Worm (Caenorhabditis elegans) whole organism, L1 larva: ENCODE results near the gene igeg-1.

Source experiments
- C04F5.9 ChIP-seq: sonication (generic microtip); optimal IDR thresholded peaks from 2 replicates; lab custom pipeline; 2016; ENCODE audit warnings: missing genetic modification characterization, missing compliant biosample characterization
- aha-1 ChIP-seq: fragments of 150-350 bp; optimal IDR thresholded peaks from 2 replicates; lab custom pipeline; 2014; ENCODE audit warnings: missing biosample characterization, missing genetic modification characterization
- ama-1 ChIP-seq: fragments of 150-350 bp; optimal IDR thresholded peaks from 2 replicates; lab custom pipeline; 2014
- egl-13 ChIP-seq: sonication (generic microtip); optimal IDR thresholded peaks from 2 replicates; lab custom pipeline; 2016; ENCODE audit warnings: missing genotype, missing genetic modification reagents, missing genetic modification characterization, missing compliant biosample characterization
- isw-1 ChIP-seq: fragments of 200-800 bp; sonication (Bioruptor generic); IDR thresholded peaks from 2 replicates; pipeline ENCODE4 v1.3.6; 2022; ENCODE audit warnings: missing genetic modification characterization, missing compliant biosample characterization
- jun-1 ChIP-seq: fragments of 150-350 bp; optimal IDR thresholded peaks from 2 replicates; lab custom pipeline; 2014; ENCODE audit warnings: missing biosample characterization, missing genetic modification reagents, missing genetic modification characterization
- lin-13 ChIP-seq: fragments of 150-350 bp; optimal IDR thresholded peaks from 2 replicates; lab custom pipeline; 2014; ENCODE audit warnings: missing biosample characterization, missing genetic modification reagents, missing genetic modification characterization
- mef-2 ChIP-seq: fragments of 150-350 bp; optimal IDR thresholded peaks from 2 replicates; lab custom pipeline; 2014; ENCODE audit warnings: missing biosample characterization, missing genetic modification characterization
- nhr-12 ChIP-seq: sonication (generic microtip); optimal IDR thresholded peaks from 2 replicates; lab custom pipeline; 2017; ENCODE audit warnings: missing biosample characterization, missing genetic modification characterization
- nhr-237 ChIP-seq: fragments of 150-350 bp; optimal IDR thresholded peaks from 2 replicates; lab custom pipeline; 2014; ENCODE audit warnings: missing biosample characterization, missing genetic modification characterization
- nhr-76 ChIP-seq: sonication (generic microtip); optimal IDR thresholded peaks from 2 replicates; lab custom pipeline; 2017; ENCODE audit warnings: missing biosample characterization, missing genetic modification characterization
- zip-4 ChIP-seq: fragments of 200-800 bp; sonication (Bioruptor generic); optimal IDR thresholded peaks from 2 replicates; lab custom pipeline; 2018; ENCODE audit warnings: mild to moderate bottlenecking, missing genetic modification characterization, moderate library complexity, missing compliant biosample characterization

DNA sequence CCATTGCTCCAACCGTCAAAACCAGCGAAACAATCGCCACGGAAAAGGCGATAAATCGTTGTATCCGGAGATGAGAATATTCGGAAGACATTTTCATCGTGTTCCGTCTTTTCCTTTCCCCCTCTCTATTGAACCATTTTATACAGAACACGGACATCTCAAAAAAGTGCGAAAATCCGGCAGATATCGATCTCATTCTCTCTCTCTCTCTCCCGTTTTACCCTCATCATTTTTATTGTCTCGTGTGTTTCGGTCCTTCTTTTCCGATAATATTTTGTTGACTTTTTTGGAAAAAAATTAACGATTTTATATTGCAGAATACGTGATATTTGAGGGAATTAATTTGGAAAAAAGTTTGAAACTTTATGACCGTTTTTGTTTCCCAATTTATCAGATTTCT lies 47.1 kb downstream of the igeg-1 start, which contains the start of gene col-110:
- TF ChIP-seq nhr-76 (tag; lab: Kevin White, UChicago), result no peak
- TF ChIP-seq C04F5.9 (tag; lab: Kevin White, UChicago), result no peak
- TF ChIP-seq zip-4, result no peak
- TF ChIP-seq isw-1 (GFP tag; lab: Robert Waterston, UW), result no peak
- TF ChIP-seq aha-1, result no peak
- TF ChIP-seq lin-13 (GFP tag; lab: Kevin White, UChicago), result no peak
- no peak for TF ChIP-seq nhr-12
- TF ChIP-seq ama-1 (lab: Kevin White, UChicago), result no peak
- TF ChIP-seq jun-1, result no peak
- no peak for TF ChIP-seq mef-2 (tag; lab: Kevin White, UChicago)
- TF ChIP-seq nhr-237 (tag; lab: Kevin White, UChicago), result no peak
- no peak for TF ChIP-seq egl-13 (tag; lab: Kevin White, UChicago)
